Fruit fly (Drosophila melanogaster) whole organism: ENCODE results near the gene SPR.

Source experiments
- CG8478 ChIP-seq: fragments of >200 bp; optimal IDR thresholded peaks from 2 replicates; lab custom pipeline; 2018; ENCODE audit warnings: inconsistent platforms
- Dll ChIP-seq: fragments of >200 bp; optimal IDR thresholded peaks from 2 replicates; lab custom pipeline; 2017
- EcR ChIP-seq, 2 experiments: fragments of >200 bp; optimal IDR thresholded peaks; 2 replicates each; lab custom pipeline; 2017; ENCODE audit warnings: missing biosample characterization in 2 of 2, missing genetic modification characterization in 2 of 2, missing genetic modification reagents in 2 of 2
- pan ChIP-seq: fragments of >200 bp; optimal IDR thresholded peaks from 2 replicates; lab custom pipeline; 2017
- psq ChIP-seq: fragments of >200 bp; optimal IDR thresholded peaks from 2 replicates; lab custom pipeline; 2017
- usp ChIP-seq: fragments of >200 bp; optimal IDR thresholded peaks from 2 replicates; lab custom pipeline; 2017; ENCODE audit warnings: missing biosample characterization, missing genetic modification characterization, mixed read lengths

SPR gene

dm6 chrX:5427261-5427660, 19.2 kb upstream of the SPR start, which contains the start of gene CG16756:
Gene CG16756, plus strand, starts transcription at chrX:5427517.
- TF ChIP-seq CG8478 (lab: Kevin White, UChicago): no peak
- TF ChIP-seq usp (GFP tag; lab: Kevin White, UChicago): no peak
- TF ChIP-seq Dll (lab: Kevin White, UChicago): no peak
- no peak for TF ChIP-seq EcR (GFP tag; optimal IDR thresholded peaks at IDR 0.05; lab: Kevin White, UChicago)
- no peak for TF ChIP-seq pan (lab: Kevin White, UChicago)
- TF ChIP-seq psq (lab: Kevin White, UChicago): no peak

- no peak for TF ChIP-seq pan (lab: Kevin White, UChicago)
- TF ChIP-seq EcR (GFP tag; optimal IDR thresholded peaks at IDR 0.05; lab: Kevin White, UChicago): no peak
- no peak for TF ChIP-seq usp (GFP tag; lab: Kevin White, UChicago)
- TF ChIP-seq psq (lab: Kevin White, UChicago): no peak
- no peak for TF ChIP-seq CG8478 (lab: Kevin White, UChicago)
- TF ChIP-seq Dll (lab: Kevin White, UChicago): no peak
Measured at dm6 chrX:5428341-5429077, 17.9 kb upstream of the SPR start.

dm6 chrX:5429271-5429670, 17.2 kb upstream of the SPR start, which contains the start of gene CG15784:
Gene CG15784, plus strand, starts transcription at chrX:5429571.
- TF ChIP-seq EcR (GFP tag; optimal IDR thresholded peaks at IDR 0.05; lab: Kevin White, UChicago): no peak
- no peak for TF ChIP-seq usp (GFP tag; lab: Kevin White, UChicago)
- no peak for TF ChIP-seq psq (lab: Kevin White, UChicago)
- TF ChIP-seq pan (lab: Kevin White, UChicago): no peak
- no peak for TF ChIP-seq CG8478 (lab: Kevin White, UChicago)
- TF ChIP-seq Dll (lab: Kevin White, UChicago): no peak

dm6 chrX:5429778-5430576, 16.5 kb upstream of the SPR start:
- TF ChIP-seq CG8478 (lab: Kevin White, UChicago) (no peak), psq (lab: Kevin White, UChicago) (no peak), usp (GFP tag; lab: Kevin White, UChicago) (no peak)

- TF ChIP-seq CG8478 (lab: Kevin White, UChicago) (no peak), Dll (lab: Kevin White, UChicago) (no peak), psq (lab: Kevin White, UChicago) (no peak), pan (lab: Kevin White, UChicago) (no peak), usp (GFP tag; lab: Kevin White, UChicago) (no peak)
Measured at dm6 chrX:5432635-5433482, 13.6 kb upstream of the SPR start.

- TF ChIP-seq CG8478 (lab: Kevin White, UChicago) (no peak), Dll (lab: Kevin White, UChicago) (no peak), pan (lab: Kevin White, UChicago) (no peak), EcR (GFP tag; optimal IDR thresholded peaks at IDR 0.05; lab: Kevin White, UChicago) (no peak), psq (lab: Kevin White, UChicago) (no peak), usp (GFP tag; lab: Kevin White, UChicago) (no peak)
Measured at dm6 chrX:5485903-5486302, 39.4 kb downstream of the SPR start.

dm6 chrX:5487381-5487780, 40.9 kb downstream of the SPR start:
- TF ChIP-seq psq (lab: Kevin White, UChicago) (no peak), usp (GFP tag; lab: Kevin White, UChicago) (no peak)

dm6 chrX:5495901-5496300, 49.4 kb downstream of the SPR start, which contains the start of gene frma:
Gene frma, minus strand, starts transcription at chrX:5496052.
- TF ChIP-seq EcR (GFP tag; optimal IDR thresholded peaks at IDR 0.05; lab: Kevin White, UChicago) (no peak), psq (lab: Kevin White, UChicago) (no peak), pan (lab: Kevin White, UChicago) (no peak), CG8478 (lab: Kevin White, UChicago) (no peak), Dll (lab: Kevin White, UChicago) (no peak), usp (GFP tag; lab: Kevin White, UChicago) (no peak)

- no peak for TF ChIP-seq psq (lab: Kevin White, UChicago)
- no peak for TF ChIP-seq Dll (lab: Kevin White, UChicago)
Measured at dm6 chrX:5496727-5497126, 50.3 kb downstream of the SPR start.

- TF ChIP-seq EcR (GFP tag; optimal IDR thresholded peaks at IDR 0.05; lab: Kevin White, UChicago) (no peak), psq (lab: Kevin White, UChicago) (no peak), pan (lab: Kevin White, UChicago) (no peak), usp (GFP tag; lab: Kevin White, UChicago) (no peak), Dll (lab: Kevin White, UChicago) (no peak), CG8478 (lab: Kevin White, UChicago) (no peak)
Measured at dm6 chrX:5501129-5501528, 54.7 kb downstream of the SPR start, which contains the start of the genes CG32762 and CG4151. Gene CG32762, minus strand, starts transcription at chrX:5501229. Gene CG4151, plus strand, starts transcription at chrX:5501476.

dm6 chrX:5503916-5504315, 57.5 kb downstream of the SPR start:
- TF ChIP-seq usp (GFP tag; lab: Kevin White, UChicago) (no peak), EcR (GFP tag; optimal IDR thresholded peaks at IDR 0.05; lab: Kevin White, UChicago) (no peak), psq (lab: Kevin White, UChicago) (no peak), Dll (lab: Kevin White, UChicago) (no peak), CG8478 (lab: Kevin White, UChicago) (no peak), pan (lab: Kevin White, UChicago) (no peak)
